Fruit fly (Drosophila melanogaster): ENCODE results near the gene CG18557.

The CG18557 gene

DNA sequence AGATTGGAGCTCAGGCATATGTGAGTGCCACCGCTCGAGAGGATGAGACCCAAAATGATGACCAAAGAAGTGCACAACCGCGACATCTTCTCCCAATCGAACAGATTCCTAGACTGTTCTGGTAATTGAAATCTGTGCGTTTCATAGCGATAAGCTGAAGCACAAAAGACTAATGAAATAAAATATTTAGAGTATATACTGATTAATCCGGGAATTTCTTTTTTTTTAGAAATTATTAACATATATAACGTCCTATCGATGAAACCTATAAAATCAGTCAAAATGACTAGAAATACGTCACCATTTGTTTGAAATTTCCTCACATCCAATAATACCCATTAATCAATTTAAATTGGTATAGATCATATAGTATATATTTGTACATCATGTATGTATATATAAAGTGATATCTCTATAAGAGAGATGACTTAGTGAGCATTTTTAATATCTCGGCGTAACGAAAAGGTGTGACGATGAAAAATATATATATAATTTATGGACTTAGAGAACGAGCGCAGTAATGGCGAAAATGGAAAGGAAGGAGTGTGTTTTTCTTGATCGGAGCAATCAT, 1.7 kb upstream of the CG18557 start, which contains the start of the genes CG3117 and CG2983:
Gene CG3117 (minus strand): TSS at position 101 of the 571 bp plus-strand sequence.
Gene CG2983 (plus strand): TSS at position 521 of the 571 bp plus-strand sequence.
- TF ChIP-seq eg (GFP tag; IDR thresholded peaks at IDR 0.05) (no peak), CG3919 (GFP tag; optimal IDR thresholded peaks at IDR 0.05) (no peak), acj6 (GFP tag; optimal IDR thresholded peaks at IDR 0.05) (no peak), Ets96B (tag; optimal IDR thresholded peaks at IDR 0.05) (no peak), CG6808 (GFP tag; optimal IDR thresholded peaks at IDR 0.05) (no peak), ss (GFP tag; optimal IDR thresholded peaks at IDR 0.05) (no peak), CG6792 (GFP tag; optimal IDR thresholded peaks at IDR 0.05) (no peak), Hr4 (GFP tag; optimal IDR thresholded peaks at IDR 0.05) (no peak), Gug (GFP tag; IDR thresholded peaks at IDR 0.05) (no peak), CG31627 (GFP tag; optimal IDR thresholded peaks at IDR 0.05) (no peak), CG8319 (GFP tag; optimal IDR thresholded peaks at IDR 0.05) (no peak), CG34406 (GFP tag; optimal IDR thresholded peaks at IDR 0.05) (no peak), OdsH (GFP tag; optimal IDR thresholded peaks at IDR 0.05) (no peak), pdm3 (GFP tag; optimal IDR thresholded peaks at IDR 0.05) (no peak), Eip75B (GFP tag; optimal IDR thresholded peaks at IDR 0.05) (no peak), CG7368 (GFP tag; optimal IDR thresholded peaks at IDR 0.05) (no peak), Blimp-1 (GFP tag; optimal IDR thresholded peaks at IDR 0.05) (no peak), fkh (GFP tag; optimal IDR thresholded peaks at IDR 0.05) (no peak)

DNA sequence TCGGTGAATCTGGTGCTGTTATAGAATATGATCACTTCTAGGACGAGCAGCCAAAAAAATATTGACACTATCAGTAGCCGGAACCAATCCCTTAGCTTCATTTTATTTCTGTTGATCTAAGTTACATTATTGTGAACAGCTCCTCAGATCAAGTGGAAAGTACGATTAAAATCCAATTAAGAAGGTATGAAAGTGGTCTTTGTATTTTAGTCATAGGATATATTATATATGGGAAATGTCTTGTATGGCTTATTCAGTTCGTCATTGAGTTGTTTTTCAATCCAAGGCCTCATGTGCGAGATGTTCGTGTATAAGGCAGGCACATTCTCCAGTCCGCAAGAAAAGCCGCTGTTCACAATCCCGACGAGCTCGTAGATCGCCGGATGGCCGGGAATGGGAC, 1.1 kb downstream of the CG18557 start, which contains the start of gene CG18558:
Gene CG18558 (minus strand): TSS at position 101 of the 400 bp plus-strand sequence.
- TF ChIP-seq topi (GFP tag; optimal IDR thresholded peaks at IDR 0.05): no peak
- TF ChIP-seq CG31627 (GFP tag; optimal IDR thresholded peaks at IDR 0.05): no peak
- TF ChIP-seq achi (GFP tag; optimal IDR thresholded peaks at IDR 0.05): no peak
- TF ChIP-seq CG11294 (GFP tag; IDR thresholded peaks at IDR 0.05): no peak
- TF ChIP-seq fd59A (GFP tag; optimal IDR thresholded peaks at IDR 0.05): no peak
- no peak for TF ChIP-seq Gug (GFP tag; IDR thresholded peaks at IDR 0.05)
- no peak for TF ChIP-seq svp (GFP tag)
- TF ChIP-seq vri (GFP tag; optimal IDR thresholded peaks at IDR 0.05): no peak
- no peak for TF ChIP-seq CG8319 (GFP tag; optimal IDR thresholded peaks at IDR 0.05)
- no peak for TF ChIP-seq lz (GFP tag; optimal IDR thresholded peaks at IDR 0.05)
- no peak for TF ChIP-seq Ets96B (tag; optimal IDR thresholded peaks at IDR 0.05)
- no peak for TF ChIP-seq CG8119 (GFP tag; IDR thresholded peaks at IDR 0.05)
- TF ChIP-seq CG10669 (GFP tag; optimal IDR thresholded peaks at IDR 0.05): no peak
- TF ChIP-seq CG34406 (GFP tag; optimal IDR thresholded peaks at IDR 0.05): no peak
- TF ChIP-seq dsx (GFP tag; optimal IDR thresholded peaks at IDR 0.05; ENCODE audit: poor library complexity, severe bottlenecking): no peak
- no peak for TF ChIP-seq Lpt (GFP tag; optimal IDR thresholded peaks at IDR 0.05)
- TF ChIP-seq Ets21C (GFP tag; optimal IDR thresholded peaks at IDR 0.05): no peak
- TF ChIP-seq CG1621 (tag; optimal IDR thresholded peaks at IDR 0.05): no peak

DNA sequence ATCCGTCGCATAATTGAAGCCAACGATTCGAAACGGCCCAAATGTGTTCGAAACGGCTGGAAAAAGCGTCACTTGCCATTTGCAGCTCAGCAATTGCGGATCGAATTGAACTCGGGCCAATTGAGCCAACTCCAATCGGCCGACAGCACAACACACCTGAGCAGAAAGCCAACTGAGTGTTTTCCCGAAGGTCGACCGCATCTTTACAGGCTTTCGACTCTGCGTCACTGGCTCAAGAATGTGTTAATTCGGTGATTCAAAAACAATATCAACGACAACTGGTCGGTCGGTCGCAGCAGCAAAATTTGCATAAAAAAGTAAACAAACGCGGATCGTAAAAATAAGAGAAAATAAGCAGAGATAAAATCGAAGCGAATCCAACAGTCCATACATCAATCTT, 5.2 kb downstream of the CG18557 start:
- TF ChIP-seq CG4318 (GFP tag; optimal IDR thresholded peaks at IDR 0.05) (no peak), CG8119 (GFP tag; IDR thresholded peaks at IDR 0.05) (no peak)

DNA sequence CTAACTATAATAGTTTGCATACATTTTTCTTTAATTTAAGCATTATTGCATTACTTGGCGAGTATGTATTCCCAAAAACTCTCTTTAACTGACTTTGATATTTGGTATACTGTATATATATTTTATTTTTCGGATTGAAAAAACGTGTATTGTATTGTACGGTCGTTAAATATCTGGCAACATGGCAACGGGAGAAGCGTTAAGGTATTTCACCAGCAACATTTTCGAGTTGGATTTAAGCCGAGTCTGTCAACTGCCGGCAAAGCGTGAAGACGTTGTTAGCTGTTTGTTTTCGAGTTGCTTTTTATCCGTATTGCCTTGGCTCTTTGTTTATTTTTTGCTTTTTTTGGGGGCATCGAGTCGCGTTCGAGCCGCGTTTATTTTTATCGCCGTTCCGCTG, 5.7 kb downstream of the CG18557 start, which contains the start of gene CG2975:
Gene CG2975 (plus strand): TSS at position 275 of the 400 bp plus-strand sequence.
- peak in 1 of 2 experiments; percentile 28 for TF ChIP-seq ss (GFP tag; optimal IDR thresholded peaks at IDR 0.05)
- no peak for TF ChIP-seq CG6792 (GFP tag; optimal IDR thresholded peaks at IDR 0.05)
- no peak for TF ChIP-seq CG4318 (GFP tag; optimal IDR thresholded peaks at IDR 0.05)
- no peak for TF ChIP-seq cyc (GFP tag; optimal IDR thresholded peaks at IDR 0.05)
- TF ChIP-seq CG10631 (GFP tag; optimal IDR thresholded peaks at IDR 0.05): no peak
